Fruit fly (Drosophila melanogaster) S2 (cell line): ENCODE results near the gene Pif1A.

ENCODE experiments used
- CG8478 ChIP-seq: fragments of >200 bp; optimal IDR thresholded peaks from 2 replicates; lab custom pipeline; 2018
- CTCF ChIP-seq, 2 experiments: fragments of >200 bp; optimal IDR thresholded peaks; 2 replicates each; lab custom pipeline; 2018

Pif1A gene

DNA sequence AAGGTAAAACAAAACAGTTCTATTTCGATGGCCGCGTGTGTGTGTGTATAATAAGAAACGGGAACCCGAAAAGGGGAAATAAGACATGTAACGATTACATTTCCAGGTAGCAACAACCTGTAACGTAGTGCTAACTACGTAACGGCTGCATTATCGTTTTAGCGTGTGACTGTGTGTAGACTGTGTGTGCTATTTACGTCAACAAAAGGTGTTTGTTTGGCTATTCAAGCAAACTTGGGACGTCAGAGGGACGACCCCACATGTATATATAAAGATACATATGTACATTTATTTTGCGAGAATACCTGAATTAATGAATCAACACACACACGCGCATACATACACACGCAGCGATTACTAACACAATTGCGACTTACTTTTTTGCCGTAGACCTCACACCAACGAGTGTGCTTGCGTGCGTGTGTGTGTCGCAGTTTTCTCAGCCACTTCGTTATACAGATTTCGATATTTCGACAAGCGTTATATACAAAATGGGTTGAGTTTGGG, 18.6 kb upstream of the Pif1A start:
- TF ChIP-seq CG8478 (lab: Kevin White, UChicago) (no peak), CTCF (optimal IDR thresholded peaks at IDR 0.05; lab: Kevin White, UChicago) (no peak)

DNA sequence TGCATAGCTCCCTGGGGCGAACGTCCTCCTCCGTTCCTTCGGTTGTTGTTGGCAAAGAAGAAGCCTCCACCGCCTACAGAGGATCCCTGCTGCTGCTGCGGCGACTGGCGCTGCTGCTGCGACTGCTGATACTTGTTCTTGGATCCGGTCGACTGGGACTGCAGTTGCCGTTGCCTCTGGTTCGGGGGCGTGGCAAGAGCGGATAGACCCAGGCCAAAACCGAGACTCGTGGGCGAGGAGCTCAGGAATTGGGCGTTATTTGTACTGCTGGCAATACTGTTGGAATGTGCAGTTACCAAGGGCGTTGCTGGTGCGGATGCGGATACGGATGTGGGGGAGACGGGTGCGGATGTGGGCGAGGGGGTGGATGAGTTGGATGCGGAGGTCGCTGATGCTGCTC, 17.3 kb upstream of the Pif1A start:
- TF ChIP-seq CG8478 (lab: Kevin White, UChicago), result no peak
- TF ChIP-seq CTCF (optimal IDR thresholded peaks at IDR 0.05; lab: Kevin White, UChicago), result no peak

- TF ChIP-seq CG8478 (lab: Kevin White, UChicago), result no peak
- TF ChIP-seq CTCF (optimal IDR thresholded peaks at IDR 0.05; lab: Kevin White, UChicago), result no peak
These were observed 14.1 kb upstream of the Pif1A start for dm6 chr3R:8815074-8815473.

- TF ChIP-seq CTCF (optimal IDR thresholded peaks at IDR 0.05; lab: Kevin White, UChicago) (no peak), CG8478 (lab: Kevin White, UChicago) (no peak)
These were observed 13.2 kb upstream of the Pif1A start for dm6 chr3R:8814029-8814647.

dm6 chr3R:8813164-8813629, 12.2 kb upstream of the Pif1A start, which contains the start of gene CG9837:
TSS of gene CG9837 (minus strand) at chr3R:8813579.
- TF ChIP-seq CG8478 (lab: Kevin White, UChicago) (no peak), CTCF (optimal IDR thresholded peaks at IDR 0.05; lab: Kevin White, UChicago) (no peak)

dm6 chr3R:8812342-8812966, 11.5 kb upstream of the Pif1A start:
- TF ChIP-seq CTCF (optimal IDR thresholded peaks at IDR 0.05; lab: Kevin White, UChicago), result no peak
- TF ChIP-seq CG8478 (lab: Kevin White, UChicago), result no peak

DNA sequence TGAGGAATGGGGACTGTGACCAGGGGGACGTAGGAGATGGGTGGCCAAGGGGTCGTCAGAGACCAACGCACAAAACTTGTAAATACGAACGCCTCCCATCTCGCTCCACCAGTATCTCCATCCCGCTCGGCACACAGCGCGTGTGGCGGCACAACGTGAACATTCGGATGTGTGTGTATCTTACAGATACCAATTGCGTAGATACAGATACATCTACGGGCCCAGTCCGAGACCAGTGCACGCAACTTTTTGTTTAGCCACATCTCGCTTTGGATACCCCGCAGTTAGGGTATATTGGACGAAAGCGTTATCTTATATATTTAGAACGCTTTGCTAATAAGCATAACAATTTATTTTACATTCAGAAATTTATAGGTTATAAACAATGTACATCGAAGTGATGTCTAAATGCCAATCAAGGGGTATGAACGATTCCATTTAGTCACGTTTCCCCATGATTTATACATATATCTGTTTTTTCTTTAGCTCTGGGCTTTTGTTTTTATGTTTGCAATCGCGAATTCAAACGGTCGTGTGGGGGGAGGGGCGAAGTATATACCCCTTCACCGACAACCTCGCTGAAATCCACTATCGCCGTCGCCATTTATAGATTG, 10.5 kb upstream of the Pif1A start:
- no peak for TF ChIP-seq CTCF (optimal IDR thresholded peaks at IDR 0.05; lab: Kevin White, UChicago)
- no peak for TF ChIP-seq CG8478 (lab: Kevin White, UChicago)

dm6 chr3R:8810397-8811184, 9.6 kb upstream of the Pif1A start:
- no peak for TF ChIP-seq CTCF (optimal IDR thresholded peaks at IDR 0.05; lab: Kevin White, UChicago)
- no peak for TF ChIP-seq CG8478 (lab: Kevin White, UChicago)

DNA sequence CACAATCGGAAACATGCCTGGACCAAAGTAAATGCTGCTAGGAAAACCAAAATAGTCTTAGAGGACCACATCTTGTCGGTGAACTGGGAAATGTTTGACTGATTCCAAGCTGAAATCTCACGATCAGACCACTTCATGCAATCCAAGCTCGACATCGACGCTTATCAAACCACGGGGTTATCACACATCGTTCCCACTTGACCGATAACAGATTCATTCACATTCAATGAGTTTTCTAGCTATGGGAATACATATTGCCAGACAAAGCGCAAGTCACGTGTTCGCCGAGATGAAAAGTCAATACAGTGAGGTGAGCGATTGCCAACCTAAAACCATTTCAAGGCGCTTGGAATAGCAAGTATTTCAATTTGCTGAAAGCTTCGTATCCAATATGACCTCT, 8.7 kb upstream of the Pif1A start:
- TF ChIP-seq CTCF (optimal IDR thresholded peaks at IDR 0.05; lab: Kevin White, UChicago), result no peak
- TF ChIP-seq CG8478 (lab: Kevin White, UChicago), result no peak

dm6 chr3R:8808518-8808921, 7.5 kb upstream of the Pif1A start:
- TF ChIP-seq CG8478 (lab: Kevin White, UChicago) (no peak), CTCF (optimal IDR thresholded peaks at IDR 0.05; lab: Kevin White, UChicago) (no peak)

DNA sequence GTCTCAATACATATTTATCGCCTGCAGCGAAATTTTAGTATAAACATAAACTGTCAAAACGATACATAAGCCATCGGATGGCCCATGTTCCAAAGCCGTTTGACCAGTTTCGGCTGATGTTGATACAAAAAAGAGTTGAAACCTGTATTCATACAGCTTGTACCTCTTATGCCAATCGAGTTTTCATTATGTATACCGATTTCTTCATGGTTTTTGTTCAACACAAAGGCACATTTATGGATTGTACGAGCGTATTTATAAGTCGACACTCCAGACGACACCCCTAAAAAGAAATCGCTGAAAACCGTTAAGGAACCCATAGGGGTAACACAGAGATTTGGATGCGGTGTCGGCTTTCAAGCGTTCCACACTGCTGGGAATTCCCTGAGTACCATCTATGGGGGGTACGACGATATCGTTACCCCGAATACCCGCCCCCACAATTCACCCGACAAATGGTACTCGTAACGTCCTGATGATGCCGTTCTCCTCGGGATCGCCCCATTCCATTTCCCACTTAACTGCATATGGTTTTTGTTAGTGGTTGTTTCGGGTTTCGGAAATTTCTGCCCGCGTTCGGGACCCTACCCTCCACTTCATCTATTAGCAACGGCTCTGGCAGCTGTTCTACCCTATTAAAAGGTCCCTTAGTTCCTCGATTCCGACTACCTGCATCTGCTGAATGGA, 7.0 kb upstream of the Pif1A start:
- TF ChIP-seq CTCF (optimal IDR thresholded peaks at IDR 0.05; lab: Kevin White, UChicago), result no peak
- no peak for TF ChIP-seq CG8478 (lab: Kevin White, UChicago)

DNA sequence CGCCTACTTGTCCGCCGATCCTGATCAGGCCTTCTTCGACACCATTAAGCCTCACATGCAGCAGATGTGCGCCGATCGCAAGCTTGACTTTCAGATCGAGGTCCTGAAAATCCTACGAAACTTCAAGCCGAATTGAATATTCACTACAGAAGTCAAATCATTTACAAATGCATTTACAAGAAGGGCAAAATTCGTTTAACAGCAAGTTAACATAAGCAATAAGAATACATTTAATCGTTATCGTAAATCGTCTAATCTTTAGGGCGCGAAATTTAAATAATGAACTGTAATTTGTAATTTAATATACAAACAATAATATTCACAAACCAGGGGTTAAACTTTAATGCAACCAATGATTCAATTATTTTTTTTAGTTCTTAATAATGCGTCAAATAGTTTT, 6.1 kb upstream of the Pif1A start:
- TF ChIP-seq CG8478 (lab: Kevin White, UChicago) (no peak), CTCF (optimal IDR thresholded peaks at IDR 0.05; lab: Kevin White, UChicago) (no peak)

dm6 chr3R:8806638-8807037, 5.7 kb upstream of the Pif1A start:
- TF ChIP-seq CG8478 (lab: Kevin White, UChicago) (no peak), CTCF (optimal IDR thresholded peaks at IDR 0.05; lab: Kevin White, UChicago) (no peak)

DNA sequence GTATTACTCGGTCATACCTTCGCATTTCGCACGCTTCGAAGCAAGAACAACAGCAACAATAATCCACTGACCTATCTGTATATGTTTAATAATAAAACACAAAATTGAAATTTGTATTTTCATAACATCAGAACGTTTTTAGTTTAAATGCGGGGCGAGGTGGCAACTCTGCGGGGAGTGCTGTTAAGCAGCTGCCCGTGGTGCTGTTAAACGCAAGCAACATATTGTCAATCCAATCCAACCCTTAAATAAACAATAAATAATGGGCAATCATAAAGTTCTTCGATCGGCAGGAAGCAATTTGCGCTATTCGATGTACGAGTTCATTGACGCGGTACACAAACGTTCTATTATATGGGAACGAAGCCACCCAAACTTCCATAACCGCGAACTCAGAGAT, 5.1 kb upstream of the Pif1A start, which contains the start of gene hng2:
TSS of gene hng2 (plus strand) at position 219 of the 400 bp plus-strand sequence.
- no peak for TF ChIP-seq CTCF (optimal IDR thresholded peaks at IDR 0.05; lab: Kevin White, UChicago)
- no peak for TF ChIP-seq CG8478 (lab: Kevin White, UChicago)
